Worm (Caenorhabditis elegans) whole organism, L2 larva: ENCODE data around the gene eff-1.

Source experiments
- C34F6.9 ChIP-seq: fragments of 150-350 bp; optimal IDR thresholded peaks from 2 replicates; lab custom pipeline; 2014; ENCODE audit warnings: missing biosample characterization, missing genetic modification characterization
- F13H6.1 ChIP-seq: sonication (generic microtip); optimal IDR thresholded peaks from 2 replicates; lab custom pipeline; 2016; ENCODE audit warnings: missing genetic modification characterization, missing compliant biosample characterization
- R02D3.7 ChIP-seq: fragments of 150-350 bp; optimal IDR thresholded peaks from 2 replicates; lab custom pipeline; 2014; ENCODE audit warnings: missing biosample characterization, missing genetic modification characterization
- Y55F3AM.14 ChIP-seq: fragments of 200-800 bp; sonication (Bioruptor generic); optimal IDR thresholded peaks from 2 replicates; lab custom pipeline; 2018; ENCODE audit warnings: mild to moderate bottlenecking, missing genetic modification characterization, missing compliant biosample characterization
- ZK546.5 ChIP-seq: sonication (generic microtip); optimal IDR thresholded peaks from 2 replicates; lab custom pipeline; 2017; ENCODE audit warnings: missing biosample characterization, missing genetic modification characterization
- alr-1 ChIP-seq: fragments of 150-350 bp; optimal IDR thresholded peaks from 2 replicates; lab custom pipeline; 2014; ENCODE audit warnings: missing biosample characterization, missing genetic modification characterization
- aly-2 ChIP-seq: fragments of 150-350 bp; optimal IDR thresholded peaks from 2 replicates; lab custom pipeline; 2014; ENCODE audit warnings: missing biosample characterization, missing genetic modification characterization
- ama-1 ChIP-seq: fragments of 150-350 bp; optimal IDR thresholded peaks from 2 replicates; lab custom pipeline; 2018; ENCODE audit warnings: inconsistent platforms
- blmp-1 ChIP-seq: sonication (generic microtip); optimal IDR thresholded peaks from 2 replicates; lab custom pipeline; 2017; ENCODE audit warnings: missing genetic modification characterization, mild to moderate bottlenecking, missing compliant biosample characterization, antibody characterized with exemption, moderate library complexity; ENCODE audit not compliant: insufficient read depth
- ceh-16 ChIP-seq: fragments of 150-350 bp; optimal IDR thresholded peaks from 2 replicates; lab custom pipeline; 2014; ENCODE audit warnings: missing biosample characterization, missing genetic modification characterization
- ceh-82 ChIP-seq: fragments of 150-350 bp; optimal IDR thresholded peaks from 2 replicates; lab custom pipeline; 2014; ENCODE audit warnings: missing biosample characterization, missing genetic modification characterization
- crh-2 ChIP-seq: sonication (generic microtip); optimal IDR thresholded peaks from 2 replicates; lab custom pipeline; 2017; ENCODE audit warnings: missing biosample characterization, missing genetic modification characterization
- egl-27 ChIP-seq: sonication (generic microtip); optimal IDR thresholded peaks from 3 replicates; lab custom pipeline; 2017; ENCODE audit warnings: missing biosample characterization, missing genetic modification reagents, missing genetic modification characterization
- elt-1 ChIP-seq: fragments of 150-350 bp; optimal IDR thresholded peaks from 2 replicates; lab custom pipeline; 2014; ENCODE audit warnings: missing biosample characterization, missing genetic modification characterization
- elt-3 ChIP-seq: sonication (generic microtip); optimal IDR thresholded peaks from 2 replicates; lab custom pipeline; 2017; ENCODE audit warnings: missing biosample characterization, missing genetic modification characterization
- fos-1 ChIP-seq: fragments of 150-350 bp; optimal IDR thresholded peaks from 2 replicates; lab custom pipeline; 2014; ENCODE audit warnings: missing biosample characterization, missing genetic modification characterization
- gmeb-1 ChIP-seq: fragments of 150-350 bp; optimal IDR thresholded peaks from 2 replicates; lab custom pipeline; 2014; ENCODE audit warnings: missing biosample characterization, missing genetic modification characterization
- lin-11 ChIP-seq: fragments of 150-350 bp; sonication (generic microtip); optimal IDR thresholded peaks from 2 replicates; lab custom pipeline; 2014; ENCODE audit warnings: missing biosample characterization, missing genetic modification characterization, inconsistent platforms, mixed read lengths
- lin-13 ChIP-seq: fragments of 150-350 bp; optimal IDR thresholded peaks from 2 replicates; lab custom pipeline; 2014; ENCODE audit warnings: missing biosample characterization, missing genetic modification reagents, missing genetic modification characterization
- lin-39 ChIP-seq: fragments of 150-350 bp; optimal IDR thresholded peaks from 2 replicates; lab custom pipeline; 2014; ENCODE audit warnings: missing biosample characterization, missing genetic modification reagents, missing genetic modification characterization
- lsy-2 ChIP-seq, 2 experiments: fragments of 150-350 bp in 1 of 2; sonication (generic microtip) in 1 of 2; optimal IDR thresholded peaks; 2 replicates each; lab custom pipeline; 2014 to 2017; ENCODE audit warnings: missing biosample characterization in 2 of 2, missing genetic modification characterization in 2 of 2
- mab-5 ChIP-seq: fragments of 150-350 bp; optimal IDR thresholded peaks from 2 replicates; lab custom pipeline; 2014; ENCODE audit warnings: missing biosample characterization, missing genetic modification characterization
- mbf-1 ChIP-seq: sonication (generic microtip); optimal IDR thresholded peaks from 2 replicates; lab custom pipeline; 2017; ENCODE audit warnings: missing biosample characterization, missing genetic modification characterization
- mdl-1 ChIP-seq, 2 experiments: fragments of 150-350 bp in 1 of 2; sonication (generic microtip) in 1 of 2; optimal IDR thresholded peaks; 2 replicates each; lab custom pipeline; 2017; ENCODE audit warnings: missing biosample characterization in 2 of 2, missing genetic modification characterization in 2 of 2
- nhr-10 ChIP-seq: sonication (generic microtip); optimal IDR thresholded peaks from 2 replicates; lab custom pipeline; 2017; ENCODE audit warnings: missing biosample characterization, missing genetic modification characterization
- nhr-12 ChIP-seq: fragments of 150-350 bp; optimal IDR thresholded peaks from 2 replicates; lab custom pipeline; 2014; ENCODE audit warnings: missing biosample characterization, missing genetic modification characterization
- nhr-129 ChIP-seq: fragments of 150-350 bp; optimal IDR thresholded peaks from 2 replicates; lab custom pipeline; 2014; ENCODE audit warnings: missing biosample characterization, missing genetic modification characterization
- nhr-21 ChIP-seq: fragments of 150-350 bp; optimal IDR thresholded peaks from 2 replicates; lab custom pipeline; 2014; ENCODE audit warnings: missing biosample characterization, missing genetic modification characterization
- nhr-23 ChIP-seq: fragments of 150-350 bp; optimal IDR thresholded peaks from 2 replicates; lab custom pipeline; 2014; ENCODE audit warnings: missing biosample characterization, missing genetic modification reagents, missing genetic modification characterization
- nhr-25 ChIP-seq: fragments of 150-350 bp; sonication (generic microtip); optimal IDR thresholded peaks from 3 replicates; lab custom pipeline; 2014; ENCODE audit warnings: missing biosample characterization, missing genetic modification characterization
- nhr-6 ChIP-seq: fragments of 150-350 bp; optimal IDR thresholded peaks from 2 replicates; lab custom pipeline; 2014; ENCODE audit warnings: missing biosample characterization, missing genetic modification characterization
- nhr-77 ChIP-seq: fragments of 150-350 bp; optimal IDR thresholded peaks from 2 replicates; lab custom pipeline; 2014; ENCODE audit warnings: missing biosample characterization, missing genetic modification characterization
- peb-1 ChIP-seq: fragments of 150-350 bp; optimal IDR thresholded peaks from 2 replicates; lab custom pipeline; 2014; ENCODE audit warnings: missing biosample characterization, missing genetic modification characterization
- skn-1 ChIP-seq: sonication (generic microtip); optimal IDR thresholded peaks from 2 replicates; lab custom pipeline; 2017; ENCODE audit warnings: missing biosample characterization, missing genetic modification characterization
- sma-3 ChIP-seq: sonication (generic microtip); optimal IDR thresholded peaks from 2 replicates; lab custom pipeline; 2016; ENCODE audit warnings: missing genetic modification reagents, missing genetic modification characterization, missing compliant biosample characterization
- sma-9 ChIP-seq, 2 experiments: fragments of 150-350 bp in 1 of 2; sonication (generic microtip) in 1 of 2; optimal IDR thresholded peaks; 2 replicates each; lab custom pipeline; 2014 to 2016; ENCODE audit warnings: missing genetic modification characterization in 2 of 2, mild to moderate bottlenecking in 1 of 2, missing biosample characterization in 1 of 2, missing compliant biosample characterization in 1 of 2, missing genetic modification reagents in 1 of 2, moderate library complexity in 1 of 2
- snpc-4 ChIP-seq: fragments of 150-350 bp; optimal IDR thresholded peaks from 2 replicates; lab custom pipeline; 2014; ENCODE audit warnings: missing biosample characterization, missing genetic modification characterization
- unc-39 ChIP-seq: fragments of 150-350 bp; optimal IDR thresholded peaks from 2 replicates; lab custom pipeline; 2014; ENCODE audit warnings: missing biosample characterization, missing genetic modification characterization
- unc-55 ChIP-seq: fragments of 150-350 bp; sonication (generic microtip); optimal IDR thresholded peaks from 3 replicates; lab custom pipeline; 2014; ENCODE audit warnings: missing biosample characterization, missing genetic modification reagents, missing genetic modification characterization
- zag-1 ChIP-seq: fragments of 150-350 bp; optimal IDR thresholded peaks from 2 replicates; lab custom pipeline; 2014; ENCODE audit warnings: missing biosample characterization, missing genetic modification characterization
- ztf-1 ChIP-seq: fragments of 200-800 bp; sonication (Bioruptor generic); conservative IDR thresholded peaks from 2 replicates; pipeline ENCODE4 v1.3.6; 2022; ENCODE audit warnings: missing genetic modification characterization, missing compliant biosample characterization
- ztf-11 ChIP-seq: sonication (generic microtip); optimal IDR thresholded peaks from 2 replicates; lab custom pipeline; 2017; ENCODE audit warnings: missing biosample characterization, missing genetic modification characterization
- ztf-4 ChIP-seq: fragments of 150-350 bp; optimal IDR thresholded peaks from 2 replicates; lab custom pipeline; 2014; ENCODE audit warnings: missing biosample characterization, missing genetic modification characterization

The eff-1 gene

DNA sequence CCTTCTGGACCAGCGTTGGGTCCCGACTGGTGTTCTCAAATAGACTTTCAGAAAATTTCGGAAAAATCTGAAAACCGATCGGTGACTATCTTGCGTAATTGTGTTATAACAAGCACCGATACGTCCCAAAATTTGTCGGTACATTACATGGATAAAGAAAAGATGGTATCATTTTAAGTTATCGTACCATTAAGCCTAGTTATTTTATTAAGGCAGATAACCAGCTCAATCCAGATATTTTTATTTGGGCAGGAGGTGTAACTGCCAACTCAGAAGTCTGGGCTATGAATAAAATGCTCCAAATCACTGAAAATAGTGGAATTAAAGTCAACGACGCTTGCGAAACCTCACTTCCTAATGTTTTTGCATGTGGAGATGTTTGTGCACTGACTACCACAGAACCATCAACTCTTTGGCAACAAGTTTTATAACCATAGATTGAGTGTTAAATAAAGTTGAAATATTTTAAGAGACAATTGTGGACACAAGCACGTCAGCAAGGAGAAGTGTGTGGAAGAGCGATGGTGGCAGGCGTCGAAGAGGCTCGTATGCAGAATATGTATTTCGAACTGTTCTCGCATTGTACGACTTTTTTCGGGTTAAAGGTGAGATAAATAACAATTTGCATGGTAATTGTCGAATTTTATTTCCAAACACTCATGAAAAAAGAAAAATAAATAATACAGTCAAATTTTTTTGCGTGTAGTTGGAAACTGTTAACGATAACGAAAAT, 20.1 kb upstream of the eff-1 start:
- TF ChIP-seq mab-5 (tag; lab: Kevin White, UChicago) (no peak), elt-3 (tag; lab: Kevin White, UChicago) (no peak), unc-39 (no peak), blmp-1 (tag; lab: Kevin White, UChicago) (no peak), peb-1 (no peak), nhr-129 (tag; lab: Kevin White, UChicago) (no peak), mdl-1 (tag; optimal IDR thresholded peaks at IDR 0.05; lab: Kevin White, UChicago) (no peak), aly-2 (tag; lab: Kevin White, UChicago) (no peak), ceh-16 (tag; lab: Kevin White, UChicago) (no peak), fos-1 (tag; lab: Kevin White, UChicago) (no peak)

DNA sequence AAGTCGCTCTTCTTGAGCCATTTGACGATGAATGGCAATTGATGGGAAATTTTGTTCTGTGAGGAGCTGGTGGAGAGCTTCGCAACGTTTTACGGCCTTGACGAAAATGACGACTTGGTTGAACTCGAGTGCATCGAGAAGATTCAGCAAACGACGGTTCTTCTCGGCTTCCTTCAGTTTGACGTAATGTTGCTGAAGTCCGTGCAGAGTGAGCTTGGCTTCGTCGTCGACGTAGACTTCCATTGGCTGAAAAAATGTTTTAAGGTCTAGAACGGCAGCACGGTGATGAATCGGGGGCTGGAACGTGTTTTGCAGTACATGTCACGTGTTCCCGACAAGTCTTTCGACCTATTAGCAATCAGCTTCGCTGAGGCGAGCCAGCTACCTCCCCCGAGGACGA, 19.0 kb upstream of the eff-1 start:
- no peak for TF ChIP-seq alr-1 (tag; lab: Kevin White, UChicago)
- no peak for TF ChIP-seq peb-1
- no peak for TF ChIP-seq lin-13 (GFP tag; lab: Kevin White, UChicago)
- no peak for TF ChIP-seq zag-1 (tag; lab: Kevin White, UChicago)
- TF ChIP-seq nhr-77 (tag; lab: Kevin White, UChicago), result no peak
- TF ChIP-seq ztf-4 (tag; lab: Kevin White, UChicago), result no peak
- no peak for TF ChIP-seq ztf-1 (GFP tag; lab: Robert Waterston, UW)
- no peak for TF ChIP-seq blmp-1 (tag; lab: Kevin White, UChicago)
- no peak for TF ChIP-seq sma-9 (GFP tag; optimal IDR thresholded peaks at IDR 0.05; lab: Kevin White, UChicago)
- TF ChIP-seq sma-9 (tag; optimal IDR thresholded peaks at IDR 0.05; lab: Kevin White, UChicago), result no peak
- TF ChIP-seq nhr-10 (tag; lab: Kevin White, UChicago), result no peak
- no peak for TF ChIP-seq F13H6.1 (tag; lab: Kevin White, UChicago)
- no peak for TF ChIP-seq ceh-16 (tag; lab: Kevin White, UChicago)
- no peak for TF ChIP-seq nhr-25
- TF ChIP-seq Y55F3AM.14 (GFP tag; lab: Kevin White, UChicago), result no peak
- TF ChIP-seq nhr-12 (tag; lab: Kevin White, UChicago), result no peak
- TF ChIP-seq ztf-11 (tag; lab: Kevin White, UChicago), result no peak

DNA sequence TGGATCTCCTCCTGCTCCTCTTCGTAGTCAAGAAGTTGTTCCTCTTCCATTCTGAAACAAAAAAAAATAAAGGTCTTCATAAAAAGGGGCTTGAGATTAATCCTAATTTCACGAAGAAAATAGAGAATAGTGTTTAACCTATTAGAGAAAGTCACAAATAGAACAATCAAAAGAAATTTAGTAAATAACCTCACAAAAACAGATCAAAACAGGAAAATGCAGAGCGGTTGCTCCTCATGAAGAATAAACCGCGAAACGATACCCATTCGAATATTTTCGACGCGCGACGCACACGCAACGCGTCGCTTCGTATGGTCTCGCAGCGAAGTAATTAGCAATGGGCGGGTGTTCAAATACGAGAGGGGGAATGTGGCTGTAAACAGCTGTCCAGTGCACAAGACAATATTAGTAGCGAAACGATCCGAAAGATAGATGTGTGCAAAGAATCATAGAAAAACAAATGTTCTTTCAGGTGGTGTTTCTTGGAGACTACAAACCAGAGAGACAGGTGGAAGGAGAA, 17.6 kb upstream of the eff-1 start, which contains the start of gene hel-1:
TSS of gene hel-1 (minus strand) at position 51 of the 520 bp plus-strand sequence.
- TF ChIP-seq nhr-23 (no peak), unc-55 (GFP tag; lab: Kevin White, UChicago) (peak; percentile 93), Y55F3AM.14 (GFP tag; lab: Kevin White, UChicago) (no peak), lin-13 (GFP tag; lab: Kevin White, UChicago) (peak; percentile 79), gmeb-1 (tag; lab: Kevin White, UChicago) (peak; percentile 89), nhr-10 (tag; lab: Kevin White, UChicago) (no peak), nhr-129 (tag; lab: Kevin White, UChicago) (peak; percentile 91), lsy-2 (tag; optimal IDR thresholded peaks at IDR 0.05; lab: Kevin White, UChicago) (peak; percentile 50 to 91), nhr-12 (tag; lab: Kevin White, UChicago) (no peak), unc-39 (no peak), ceh-82 (tag; lab: Kevin White, UChicago) (no peak), aly-2 (tag; lab: Kevin White, UChicago) (no peak), ZK546.5 (no peak), R02D3.7 (tag; lab: Kevin White, UChicago) (no peak), mab-5 (tag; lab: Kevin White, UChicago) (peak; percentile 86), alr-1 (tag; lab: Kevin White, UChicago) (peak; percentile 74), ama-1 (lab: Kevin White, UChicago) (peak; percentile 68), sma-9 (GFP tag; optimal IDR thresholded peaks at IDR 0.05; lab: Kevin White, UChicago) (peak; percentile 64), sma-9 (tag; optimal IDR thresholded peaks at IDR 0.05; lab: Kevin White, UChicago) (no peak), lin-39 (tag; lab: Kevin White, UChicago) (peak; percentile 97), elt-1 (tag; lab: Kevin White, UChicago) (no peak), mbf-1 (tag; lab: Kevin White, UChicago) (no peak), nhr-77 (tag; lab: Kevin White, UChicago) (no peak), skn-1 (tag; lab: Kevin White, UChicago) (no peak), zag-1 (tag; lab: Kevin White, UChicago) (no peak), peb-1 (no peak), crh-2 (tag; lab: Kevin White, UChicago) (peak; percentile 83), ztf-4 (tag; lab: Kevin White, UChicago) (peak; percentile 72), snpc-4 (tag; lab: Kevin White, UChicago) (peak; percentile 40), sma-3 (GFP tag; lab: Kevin White, UChicago) (peak; percentile 68), nhr-6 (tag; lab: Kevin White, UChicago) (no peak), F13H6.1 (tag; lab: Kevin White, UChicago) (peak; percentile 65), egl-27 (tag; lab: Kevin White, UChicago) (peak; percentile 36), lin-11 (tag; lab: Kevin White, UChicago) (peak; percentile 81), ceh-16 (tag; lab: Kevin White, UChicago) (peak; percentile 78), nhr-21 (tag; lab: Kevin White, UChicago) (peak; percentile 58), ztf-11 (tag; lab: Kevin White, UChicago) (no peak), C34F6.9 (tag; lab: Kevin White, UChicago) (peak; percentile 91), ztf-1 (GFP tag; lab: Robert Waterston, UW) (no peak), fos-1 (tag; lab: Kevin White, UChicago) (peak; percentile 44), nhr-25 (peak; percentile 61)
